Worm (Caenorhabditis elegans) whole organism, L3 larva: Measurements from ENCODE around the gene mpst-3.

Experiments
- aly-2 ChIP-seq: fragments of 150-350 bp; optimal IDR thresholded peaks from 2 replicates; lab custom pipeline; 2014; ENCODE audit warnings: missing biosample characterization, missing genetic modification characterization
- daf-12 ChIP-seq: fragments of 150-350 bp; optimal IDR thresholded peaks from 2 replicates; lab custom pipeline; 2014; ENCODE audit warnings: missing biosample characterization, missing genetic modification reagents, missing genetic modification characterization
- elt-2 ChIP-seq: sonication (generic microtip); optimal IDR thresholded peaks from 2 replicates; lab custom pipeline; 2016; ENCODE audit warnings: missing genetic modification reagents, mild to moderate bottlenecking, missing genetic modification characterization, missing compliant biosample characterization
- jun-1 ChIP-seq: fragments of 150-350 bp; optimal IDR thresholded peaks from 2 replicates; lab custom pipeline; 2014; ENCODE audit warnings: missing biosample characterization, missing genetic modification reagents, missing genetic modification characterization
- mdl-1 ChIP-seq: fragments of 150-350 bp; optimal IDR thresholded peaks from 2 replicates; lab custom pipeline; 2014; ENCODE audit warnings: missing biosample characterization, missing genetic modification characterization
- nhr-12 ChIP-seq: fragments of 150-350 bp; optimal IDR thresholded peaks from 2 replicates; lab custom pipeline; 2014; ENCODE audit warnings: missing biosample characterization, missing genetic modification characterization
- skn-1 ChIP-seq: fragments of 150-350 bp; optimal IDR thresholded peaks from 2 replicates; lab custom pipeline; 2014; ENCODE audit warnings: missing biosample characterization, missing genetic modification characterization

- TF ChIP-seq daf-12 (tag; lab: Kevin White, UChicago) (no peak), skn-1 (no peak), elt-2 (tag; lab: Kevin White, UChicago) (no peak), mdl-1 (no peak), nhr-12 (no peak), jun-1 (no peak), aly-2 (tag; lab: Kevin White, UChicago) (no peak)
Measured at ce11 chrV:14852620-14853019, 42.8 kb upstream of the mpst-3 start.
